Fruit fly (Drosophila melanogaster): ENCODE results near the gene Naa60.
A peak's percentile ranks its signal among the peaks of the same experiment; 100 is the strongest.

The Naa60 gene

dm6 chr3L:9695647-9696046, 31.0 kb upstream of the Naa60 start (continued):
- TF ChIP-seq ERR (GFP tag; optimal IDR thresholded peaks at IDR 0.05) (no peak), CG6813 (GFP tag; optimal IDR thresholded peaks at IDR 0.05) (no peak), Neu2 (GFP tag; optimal IDR thresholded peaks at IDR 0.05; ENCODE audit: borderline replicate concordance) (no peak), Sin3A (optimal IDR thresholded peaks at IDR 0.05) (no peak), sc (optimal IDR thresholded peaks at IDR 0.05) (no peak), sc (GFP tag; optimal IDR thresholded peaks at IDR 0.05) (no peak), vfl (GFP tag; optimal IDR thresholded peaks at IDR 0.05) (no peak), knrl (GFP tag; IDR thresholded peaks at IDR 0.05; ENCODE audit: partially characterized antibody) (no peak), sob (GFP tag; IDR thresholded peaks at IDR 0.05) (no peak), CG4282 (GFP tag; optimal IDR thresholded peaks at IDR 0.05) (no peak), Jarid2 (GFP tag; optimal IDR thresholded peaks at IDR 0.05) (no peak), HHEX (GFP tag; optimal IDR thresholded peaks at IDR 0.05) (peak; percentile 2), CG10321 (GFP tag; IDR thresholded peaks at IDR 0.05) (no peak), trh (GFP tag; optimal IDR thresholded peaks at IDR 0.05) (no peak), bab2 (GFP tag; optimal IDR thresholded peaks at IDR 0.05) (peak; percentile 11), inv (GFP tag; IDR thresholded peaks at IDR 0.05; ENCODE audit: partially characterized antibody) (no peak), CG2712 (tag; optimal IDR thresholded peaks at IDR 0.05) (peak; percentile 63), cg (GFP tag; optimal IDR thresholded peaks at IDR 0.05) (no peak), CG11696 (GFP tag; IDR thresholded peaks at IDR 0.05) (no peak), dpn (GFP tag; optimal IDR thresholded peaks at IDR 0.05) (peak in 1 of 2 experiments; percentile 8), Asciz (GFP tag; optimal IDR thresholded peaks at IDR 0.05) (peak; percentile 46), sens-2 (GFP tag; IDR thresholded peaks at IDR 0.05) (no peak), CG10979 (tag; optimal IDR thresholded peaks at IDR 0.05) (no peak), wor (GFP tag; IDR thresholded peaks at IDR 0.05) (no peak), Side (GFP tag; optimal IDR thresholded peaks at IDR 0.05) (no peak), CG12219 (GFP tag; optimal IDR thresholded peaks at IDR 0.05) (no peak), CG7839 (tag; optimal IDR thresholded peaks at IDR 0.05) (peak; percentile 59), CG6175 (GFP tag; IDR thresholded peaks at IDR 0.05) (no peak), her (GFP tag; optimal IDR thresholded peaks at IDR 0.05) (no peak), vnd (GFP tag; IDR thresholded peaks at IDR 0.05; ENCODE audit: partially characterized antibody) (no peak), CG10543 (GFP tag; optimal IDR thresholded peaks at IDR 0.05) (no peak), CG8388 (GFP tag; optimal IDR thresholded peaks at IDR 0.05) (peak; percentile 19), dati (GFP tag; IDR thresholded peaks at IDR 0.05) (no peak), oc (tag; optimal IDR thresholded peaks at IDR 0.05) (no peak), CG2120 (GFP tag; optimal IDR thresholded peaks at IDR 0.05) (peak; percentile 48), CG11085 (GFP tag; IDR thresholded peaks at IDR 0.05) (no peak), slbo (GFP tag; IDR thresholded peaks at IDR 0.05) (peak; percentile 17; the same call in 1 of the 2 replicates), CG6689 (GFP tag; IDR thresholded peaks at IDR 0.05) (peak; percentile 24), CG9727 (GFP tag; optimal IDR thresholded peaks at IDR 0.05) (peak; percentile 26), chif (GFP tag; optimal IDR thresholded peaks at IDR 0.05) (no peak), p53 (GFP tag; optimal IDR thresholded peaks at IDR 0.05) (no peak), CG8478 (optimal IDR thresholded peaks at IDR 0.05) (no peak), wek (GFP tag; optimal IDR thresholded peaks at IDR 0.05) (no peak), hb (GFP tag; IDR thresholded peaks at IDR 0.05; ENCODE audit: partially characterized antibody) (no peak), Six4 (GFP tag; optimal IDR thresholded peaks at IDR 0.05) (no peak), CG12236 (GFP tag; optimal IDR thresholded peaks at IDR 0.05) (no peak), E2f1 (GFP tag; IDR thresholded peaks at IDR 0.05) (no peak), CG3281 (GFP tag; optimal IDR thresholded peaks at IDR 0.05) (peak; percentile 19), CG7987 (GFP tag; optimal IDR thresholded peaks at IDR 0.05) (no peak), danr (GFP tag; IDR thresholded peaks at IDR 0.05) (no peak), CG17612 (GFP tag; IDR thresholded peaks at IDR 0.05) (no peak), Doc3 (GFP tag; IDR thresholded peaks at IDR 0.05; ENCODE audit: partially characterized antibody) (no peak), grn (GFP tag; optimal IDR thresholded peaks at IDR 0.05) (no peak)
